Fruit fly (Drosophila melanogaster) whole organism, embryonic: Measurements from ENCODE around the gene GlnRS.
A peak's percentile ranks its signal among the peaks of the same experiment; 100 is the strongest.

Experiments used
- Atf-2 ChIP-seq: fragments of 200-800 bp; sonication (Bioruptor generic); optimal IDR thresholded peaks from 2 replicates; lab custom pipeline; 2016; ENCODE audit warnings: missing biosample characterization, missing genetic modification characterization
- CG11093 ChIP-seq: fragments of 200-800 bp; sonication (Bioruptor generic); IDR thresholded peaks from 3 replicates; pipeline ENCODE4 v1.3.6; 2022; ENCODE audit warnings: missing biosample characterization, missing genetic modification characterization
- CG11398 ChIP-seq: fragments of 200-800 bp; sonication (Bioruptor generic); optimal IDR thresholded peaks from 2 replicates; lab custom pipeline; 2016; ENCODE audit warnings: missing biosample characterization, missing genetic modification characterization
- CG11560 ChIP-seq: fragments of 200-800 bp; sonication (Bioruptor generic); IDR thresholded peaks from 3 replicates; pipeline ENCODE4 v1.3.6; 2022; ENCODE audit warnings: missing biosample characterization, missing genetic modification characterization
- CG12769 ChIP-seq: fragments of 200-800 bp; sonication (Bioruptor generic); optimal IDR thresholded peaks from 2 replicates; lab custom pipeline; 2019; ENCODE audit warnings: missing biosample characterization, mild to moderate bottlenecking, missing genetic modification characterization, moderate library complexity
- CG13894 ChIP-seq: fragments of 200-800 bp; sonication (Bioruptor generic); optimal IDR thresholded peaks from 3 replicates; lab custom pipeline; 2018; ENCODE audit warnings: missing biosample characterization, mild to moderate bottlenecking, missing genetic modification characterization, moderate library complexity
- CG14710 ChIP-seq: fragments of 200-800 bp; sonication (Bioruptor generic); optimal IDR thresholded peaks from 3 replicates; lab custom pipeline; 2019; ENCODE audit warnings: missing biosample characterization, mild to moderate bottlenecking, missing genetic modification characterization, moderate library complexity
- CG15514 ChIP-seq: fragments of 200-800 bp; sonication (Bioruptor generic); optimal IDR thresholded peaks from 3 replicates; lab custom pipeline; 2017; ENCODE audit warnings: missing biosample characterization, missing genetic modification characterization, mild to moderate bottlenecking, moderate library complexity, missing genetic modification reagents
- CG18619 ChIP-seq: fragments of 200-800 bp; sonication (Bioruptor generic); optimal IDR thresholded peaks from 3 replicates; lab custom pipeline; 2017; ENCODE audit warnings: missing biosample characterization, mild to moderate bottlenecking, missing genetic modification characterization
- CG30020 ChIP-seq: fragments of 200-800 bp; optimal IDR thresholded peaks from 2 replicates; lab custom pipeline; 2019; ENCODE audit warnings: missing biosample characterization, mild to moderate bottlenecking, missing genetic modification characterization, moderate library complexity
- CG34376 ChIP-seq: fragments of 200-800 bp; sonication (Bioruptor generic); optimal IDR thresholded peaks from 2 replicates; lab custom pipeline; 2018; ENCODE audit warnings: missing biosample characterization, mild to moderate bottlenecking, missing genetic modification characterization
- CG34422 ChIP-seq: fragments of 200-800 bp; sonication (Bioruptor generic); IDR thresholded peaks from 3 replicates; pipeline ENCODE4 v1.3.6; 2022; ENCODE audit warnings: missing biosample characterization, missing genetic modification characterization
- CG3995 ChIP-seq: fragments of 200-800 bp; sonication (Bioruptor generic); optimal IDR thresholded peaks from 3 replicates; lab custom pipeline; 2016; ENCODE audit warnings: missing biosample characterization, missing genetic modification characterization
- CG42726 ChIP-seq: fragments of 200-800 bp; sonication (Bioruptor generic); IDR thresholded peaks from 2 replicates; pipeline ENCODE4 v1.3.6; 2022; ENCODE audit warnings: missing biosample characterization, missing genetic modification characterization; ENCODE audit not compliant: partially characterized antibody
- CG4328 ChIP-seq: fragments of 200-800 bp; sonication (Bioruptor generic); optimal IDR thresholded peaks from 3 replicates; lab custom pipeline; 2017; ENCODE audit warnings: missing biosample characterization, missing genetic modification reagents, missing genetic modification characterization
- CG6683 ChIP-seq: fragments of 200-800 bp; sonication (Bioruptor generic); optimal IDR thresholded peaks from 2 replicates; lab custom pipeline; 2017; ENCODE audit warnings: missing biosample characterization, mild to moderate bottlenecking, missing genetic modification characterization, missing genetic modification reagents
- CG7745 ChIP-seq: fragments of 200-800 bp; sonication (Bioruptor generic); optimal IDR thresholded peaks from 2 replicates; lab custom pipeline; 2018; ENCODE audit warnings: missing biosample characterization, mild to moderate bottlenecking, missing genetic modification characterization, moderate library complexity
- CG8290 ChIP-seq, 3 experiments: fragments of 200-800 bp; sonication (Bioruptor generic); optimal IDR thresholded peaks; 2 replicates each; lab custom pipeline; 2016 to 2019; ENCODE audit warnings: missing biosample characterization in 3 of 3, missing genetic modification characterization in 3 of 3, mild to moderate bottlenecking in 2 of 3, moderate library complexity in 1 of 3
- CG9876 ChIP-seq: fragments of 200-800 bp; sonication (Bioruptor generic); optimal IDR thresholded peaks from 2 replicates; lab custom pipeline; 2016; ENCODE audit warnings: missing biosample characterization, missing genetic modification characterization
- Dad ChIP-seq: fragments of 200-800 bp; sonication (Bioruptor generic); optimal IDR thresholded peaks from 3 replicates; lab custom pipeline; 2016; ENCODE audit warnings: missing biosample characterization, missing genetic modification characterization
- Eip74EF ChIP-seq, 2 experiments: fragments of 200-800 bp in 1 of 2; fragments of >200 bp in 1 of 2; sonication (Bioruptor generic) in 1 of 2; optimal IDR thresholded peaks; 2 replicates each; lab custom pipeline; 2017 to 2019; ENCODE audit warnings: missing biosample characterization in 2 of 2, missing genetic modification characterization in 2 of 2, mild to moderate bottlenecking in 1 of 2, moderate library complexity in 1 of 2
- Med ChIP-seq: fragments of 200-800 bp; sonication (Bioruptor generic); peaks from one replicate; lab custom pipeline; 2016; ENCODE audit warnings: missing biosample characterization, missing genetic modification characterization, mild to moderate bottlenecking, inconsistent platforms, moderate library complexity
- TFAM ChIP-seq: fragments of 200-800 bp; sonication (Bioruptor generic); optimal IDR thresholded peaks from 2 replicates; lab custom pipeline; 2017; ENCODE audit warnings: missing biosample characterization, missing genetic modification characterization, inconsistent platforms
- Trl ChIP-seq, 3 experiments: fragments of >200 bp in 2 of 3; fragments of 200-800 bp in 1 of 3; sonication (Bioruptor generic) in 1 of 3; optimal IDR thresholded peaks; 2 replicates in 1 of 3; 3 replicates in 2 of 3; lab custom pipeline; 2016 to 2017; ENCODE audit warnings: missing biosample characterization in 1 of 3, missing genetic modification characterization in 1 of 3
- bigmax ChIP-seq: fragments of 200-800 bp; sonication (Bioruptor generic); optimal IDR thresholded peaks from 2 replicates; lab custom pipeline; 2018; ENCODE audit warnings: missing biosample characterization, mild to moderate bottlenecking, missing genetic modification characterization
- bowl ChIP-seq: fragments of 200-800 bp; sonication (Bioruptor generic); IDR thresholded peaks from 2 replicates; pipeline ENCODE4 v1.3.6; 2022; ENCODE audit warnings: missing biosample characterization, missing genetic modification characterization
- caup ChIP-seq: fragments of 200-800 bp; sonication (Bioruptor generic); optimal IDR thresholded peaks from 3 replicates; lab custom pipeline; 2017; ENCODE audit warnings: missing biosample characterization, mild to moderate bottlenecking, missing genetic modification characterization, moderate library complexity; ENCODE audit not compliant: severe bottlenecking
- ci ChIP-seq: fragments of 200-800 bp; sonication (Bioruptor generic); IDR thresholded peaks from 3 replicates; pipeline ENCODE4 v1.3.6; 2022; ENCODE audit warnings: missing biosample characterization, missing genetic modification characterization
- dm ChIP-seq: fragments of 200-800 bp; sonication (Bioruptor generic); optimal IDR thresholded peaks from 3 replicates; lab custom pipeline; 2016; ENCODE audit warnings: missing biosample characterization, missing genetic modification characterization
- dmrt99B ChIP-seq: fragments of 200-800 bp; sonication (Bioruptor generic); optimal IDR thresholded peaks from 2 replicates; lab custom pipeline; 2018; ENCODE audit warnings: missing biosample characterization, mild to moderate bottlenecking, missing genetic modification characterization, moderate library complexity
- exex ChIP-seq: fragments of 200-800 bp; sonication (Bioruptor generic); optimal IDR thresholded peaks from 4 replicates; lab custom pipeline; 2018; ENCODE audit warnings: missing biosample characterization, mild to moderate bottlenecking, missing genetic modification characterization, moderate library complexity
- ftz-f1 ChIP-seq: fragments of 200-800 bp; sonication (Bioruptor generic); optimal IDR thresholded peaks from 2 replicates; lab custom pipeline; 2016; ENCODE audit warnings: missing biosample characterization, missing genetic modification characterization
- lab ChIP-seq: fragments of 200-800 bp; sonication (Bioruptor generic); optimal IDR thresholded peaks from 3 replicates; lab custom pipeline; 2017; ENCODE audit warnings: missing biosample characterization, missing genetic modification characterization, mild to moderate bottlenecking, moderate library complexity, missing genetic modification reagents
- lbe ChIP-seq: fragments of 200-800 bp; sonication (Bioruptor generic); optimal IDR thresholded peaks from 2 replicates; lab custom pipeline; 2016; ENCODE audit warnings: missing biosample characterization, mild to moderate bottlenecking, missing genetic modification characterization
- mirr ChIP-seq: fragments of 200-800 bp; sonication (Bioruptor generic); optimal IDR thresholded peaks from 3 replicates; lab custom pipeline; 2018; ENCODE audit warnings: missing biosample characterization, mild to moderate bottlenecking, missing genetic modification characterization
- org-1 ChIP-seq: fragments of 200-800 bp; sonication (Bioruptor generic); optimal IDR thresholded peaks from 2 replicates; lab custom pipeline; 2017; ENCODE audit warnings: missing biosample characterization, missing genetic modification characterization
- sug ChIP-seq: fragments of 200-800 bp; optimal IDR thresholded peaks from 2 replicates; lab custom pipeline; 2019; ENCODE audit warnings: missing biosample characterization, mild to moderate bottlenecking, missing genetic modification characterization, moderate library complexity
- toy ChIP-seq: fragments of 200-800 bp; sonication (Bioruptor generic); IDR thresholded peaks from 2 replicates; pipeline ENCODE4 v1.3.6; 2022; ENCODE audit warnings: missing biosample characterization, missing genetic modification characterization
- z ChIP-seq: fragments of 200-800 bp; sonication (Bioruptor generic); IDR thresholded peaks from 3 replicates; pipeline ENCODE4 v1.3.6; 2022; ENCODE audit warnings: missing biosample characterization, missing genetic modification characterization

Gene GlnRS

DNA sequence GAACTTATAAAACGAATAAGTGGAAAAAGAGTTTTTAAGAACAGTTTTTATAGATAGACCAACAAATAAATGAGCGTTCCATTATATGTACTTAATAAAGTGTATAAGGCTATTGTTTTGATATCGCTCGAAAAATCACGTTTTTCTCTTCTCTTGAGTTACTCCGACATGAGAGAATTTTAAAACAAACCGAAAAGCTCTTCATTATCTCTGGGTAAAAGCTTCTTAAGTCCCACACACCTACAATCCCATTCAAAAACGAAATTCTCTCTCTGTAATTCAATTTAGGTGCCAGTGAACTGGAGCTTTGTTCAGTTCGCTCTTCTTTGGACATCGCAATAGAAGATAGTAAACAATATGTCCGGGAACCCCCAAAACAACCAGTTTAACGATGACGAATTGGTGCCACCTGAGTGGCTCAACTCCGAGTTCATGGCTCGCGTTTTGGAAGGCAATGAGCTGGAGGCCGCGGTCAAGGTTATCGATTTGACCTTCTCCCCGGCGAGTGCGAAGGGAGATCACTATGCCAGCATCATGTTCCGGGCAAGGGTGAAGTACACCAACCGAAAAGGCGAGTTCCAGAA is 38.4 kb upstream of the GlnRS start, which contains the start of gene CG31436 (continued):
- TF ChIP-seq CG14710 (tag; lab: Kevin White, UChicago) = no peak
- peak; percentile 47 for TF ChIP-seq sug (tag; lab: Kevin White, UChicago)
- TF ChIP-seq CG3995 (GFP tag; lab: Kevin White, UChicago) = no peak
- no peak for TF ChIP-seq CG11398 (GFP tag; lab: Kevin White, UChicago)
- no peak for TF ChIP-seq CG30020 (tag; lab: Kevin White, UChicago)
- TF ChIP-seq CG15514 (GFP tag; lab: Kevin White, UChicago) = peak; percentile 12
- no peak for TF ChIP-seq CG4328 (GFP tag; lab: Kevin White, UChicago)
- TF ChIP-seq CG34376 (GFP tag; lab: Kevin White, UChicago) = peak; percentile 29
- TF ChIP-seq lbe (GFP tag; lab: Kevin White, UChicago) = peak; percentile 42
- no peak for TF ChIP-seq toy (GFP tag; lab: Robert Waterston, UW)
- TF ChIP-seq bowl (GFP tag; lab: Robert Waterston, UW) = no peak
- no peak for TF ChIP-seq TFAM (GFP tag; lab: Kevin White, UChicago)
- peak in 1 of 2 experiments; percentile 18 for TF ChIP-seq Eip74EF (GFP tag; optimal IDR thresholded peaks at IDR 0.05; lab: Kevin White, UChicago)
- no peak for TF ChIP-seq CG7745 (tag; lab: Kevin White, UChicago)
- peak; percentile 36 for TF ChIP-seq CG13894
- no peak for TF ChIP-seq org-1 (GFP tag; lab: Kevin White, UChicago)
- TF ChIP-seq CG34422 (GFP tag; lab: Robert Waterston, UW) = no peak
- TF ChIP-seq caup (GFP tag; lab: Kevin White, UChicago) = no peak
- TF ChIP-seq Med (GFP tag; lab: Kevin White, UChicago) = no peak
- TF ChIP-seq ftz-f1 (GFP tag; lab: Kevin White, UChicago) = peak; percentile 92
- TF ChIP-seq CG8290 (GFP tag; optimal IDR thresholded peaks at IDR 0.05; lab: Kevin White, UChicago) = no peak
- TF ChIP-seq CG8290 (tag; optimal IDR thresholded peaks at IDR 0.05; lab: Kevin White, UChicago) = peak in 1 of 2 experiments; percentile 11
- TF ChIP-seq CG11560 (tag; lab: Robert Waterston, UW) = no peak
- TF ChIP-seq z (GFP tag; lab: Robert Waterston, UW) = peak; percentile 41; the same call in 1 of the 3 replicates
- TF ChIP-seq bigmax = no peak
- no peak for TF ChIP-seq ci (GFP tag; lab: Robert Waterston, UW)
- TF ChIP-seq lab (GFP tag; lab: Kevin White, UChicago) = peak; percentile 9
- TF ChIP-seq dmrt99B = no peak
- TF ChIP-seq mirr (GFP tag; lab: Kevin White, UChicago) = peak; percentile 30
- TF ChIP-seq exex (tag; lab: Kevin White, UChicago) = peak; percentile 42
- no peak for TF ChIP-seq CG6683
- no peak for TF ChIP-seq CG11093 (GFP tag; lab: Robert Waterston, UW)
- no peak for TF ChIP-seq Dad
- TF ChIP-seq Trl (optimal IDR thresholded peaks at IDR 0.05; lab: Kevin White, UChicago) = peak; percentile 44 to 82
- no peak for TF ChIP-seq Trl (GFP tag; optimal IDR thresholded peaks at IDR 0.05; lab: Kevin White, UChicago)
- peak; percentile 67 for TF ChIP-seq CG12769 (tag; lab: Kevin White, UChicago)
- no peak for TF ChIP-seq CG18619
- no peak for TF ChIP-seq dm (GFP tag; lab: Kevin White, UChicago)
- TF ChIP-seq CG9876 = no peak
- no peak for TF ChIP-seq CG42726

DNA sequence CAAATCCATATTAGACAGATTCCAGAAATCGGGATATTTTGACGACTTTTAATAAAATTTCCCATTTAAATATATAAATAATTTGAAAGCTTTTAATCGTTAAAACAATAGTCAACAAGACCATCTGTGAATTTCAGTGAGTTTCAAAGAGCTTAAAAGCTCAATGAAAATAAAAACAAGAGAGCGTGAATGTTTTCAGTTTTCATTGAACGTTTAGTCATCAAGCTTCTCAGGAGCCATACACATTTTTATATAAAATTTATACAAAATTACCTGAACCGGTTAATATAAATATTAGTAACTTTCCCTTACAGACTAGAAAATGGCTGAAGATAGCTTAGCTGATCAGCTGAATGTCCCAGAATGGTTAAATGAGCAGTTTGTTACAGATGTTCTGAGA is 36.7 kb upstream of the GlnRS start, which contains the start of gene CG31370:
Gene CG31370, plus strand, starts transcription at position 226 of the 400 bp plus-strand sequence.
- TF ChIP-seq lbe (GFP tag; lab: Kevin White, UChicago) (peak; percentile 30), Atf-2 (no peak)
